Fruit fly (Drosophila melanogaster) whole organism: ENCODE data around the gene MED24.

Experiments used
- pan ChIP-seq: fragments of >200 bp; optimal IDR thresholded peaks from 2 replicates; lab custom pipeline; 2017
- psq ChIP-seq: fragments of >200 bp; optimal IDR thresholded peaks from 2 replicates; lab custom pipeline; 2017

dm6 chr3L:8186627-8187396, 4.3 kb upstream of the MED24 start, which contains the start of the genes ERR and Atg18a:
- TF ChIP-seq psq: no peak
- no peak for TF ChIP-seq pan (lab: Kevin White, UChicago)
